Worm (Caenorhabditis elegans) whole organism, midembryonic: ENCODE data around the gene H19J13.2.

Experiments
- T22C8.4 ChIP-seq: fragments of 200-800 bp; sonication (Bioruptor generic); IDR thresholded peaks from 2 replicates; pipeline ENCODE4 v1.3.6; 2022; ENCODE audit warnings: missing genetic modification characterization, missing compliant biosample characterization
- cog-1 ChIP-seq: sonication (generic microtip); optimal IDR thresholded peaks from 2 replicates; lab custom pipeline; 2016; ENCODE audit warnings: missing genetic modification characterization, missing compliant biosample characterization
- flt-1 ChIP-seq: fragments of 200-800 bp; sonication (Bioruptor generic); IDR thresholded peaks from 2 replicates; pipeline ENCODE4 v1.3.6; 2022; ENCODE audit warnings: missing genetic modification characterization, missing compliant biosample characterization
- klf-2 ChIP-seq: fragments of 200-800 bp; sonication (Bioruptor generic); conservative IDR thresholded peaks from 2 replicates; pipeline ENCODE4 v1.3.6; 2022; ENCODE audit warnings: missing genetic modification reagents, missing genetic modification characterization, missing compliant biosample characterization
- med-1 ChIP-seq: sonication (generic microtip); optimal IDR thresholded peaks from 2 replicates; lab custom pipeline; 2017; ENCODE audit warnings: missing genetic modification characterization, mild to moderate bottlenecking, missing compliant biosample characterization, antibody characterized with exemption, missing genetic modification reagents; ENCODE audit not compliant: insufficient read depth
- ref-1 ChIP-seq: fragments of 200-800 bp; sonication (Bioruptor generic); conservative IDR thresholded peaks from 2 replicates; pipeline ENCODE4 v1.3.6; 2022; ENCODE audit warnings: missing genetic modification reagents, missing genetic modification characterization, missing compliant biosample characterization
- tab-1 ChIP-seq: fragments of 200-800 bp; sonication (Bioruptor generic); IDR thresholded peaks from 2 replicates; pipeline ENCODE4 v1.3.6; 2022; ENCODE audit warnings: missing genetic modification characterization, missing compliant biosample characterization
- ztf-23 ChIP-seq: fragments of 200-800 bp; sonication (Bioruptor generic); IDR thresholded peaks from 2 replicates; pipeline ENCODE4 v1.3.6; 2022; ENCODE audit warnings: missing genetic modification reagents, missing genetic modification characterization, missing compliant biosample characterization
- ztf-29 ChIP-seq: fragments of 200-800 bp; sonication (Bioruptor generic); IDR thresholded peaks from 2 replicates; pipeline ENCODE4 v1.3.6; 2022; ENCODE audit warnings: missing genetic modification reagents, missing genetic modification characterization, missing compliant biosample characterization

H19J13.2 gene

DNA sequence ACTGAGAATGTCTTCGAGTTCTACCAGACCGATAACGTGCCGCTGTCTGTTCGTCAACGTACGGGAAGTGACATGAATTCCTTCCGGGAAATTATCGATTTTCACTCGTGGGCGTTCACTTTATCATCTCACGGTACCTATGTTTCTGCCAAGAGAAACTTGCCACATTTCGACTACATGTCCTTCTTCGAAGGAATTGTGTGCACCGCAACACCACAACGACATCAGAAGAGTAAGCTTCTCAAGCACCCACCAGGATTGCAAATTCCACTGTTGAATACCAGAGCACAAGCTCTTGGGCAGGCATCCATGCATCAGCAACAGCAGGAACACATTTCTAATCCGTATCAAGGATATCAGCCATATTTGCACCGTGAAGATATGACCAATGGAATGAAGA lies 10.4 kb upstream of the H19J13.2 start:
- TF ChIP-seq flt-1 (GFP tag; lab: Robert Waterston, UW) = no peak
- TF ChIP-seq cog-1 (tag; lab: Kevin White, UChicago) = no peak
- no peak for TF ChIP-seq ztf-23 (GFP tag; lab: Robert Waterston, UW)
- TF ChIP-seq T22C8.4 (GFP tag; lab: Robert Waterston, UW) = no peak
- TF ChIP-seq klf-2 (GFP tag; lab: Robert Waterston, UW) = no peak
- no peak for TF ChIP-seq ref-1 (GFP tag; lab: Robert Waterston, UW)
- no peak for TF ChIP-seq med-1 (GFP tag; lab: Kevin White, UChicago)
- TF ChIP-seq tab-1 (GFP tag; lab: Robert Waterston, UW) = no peak
- no peak for TF ChIP-seq ztf-29 (GFP tag; lab: Robert Waterston, UW)

DNA sequence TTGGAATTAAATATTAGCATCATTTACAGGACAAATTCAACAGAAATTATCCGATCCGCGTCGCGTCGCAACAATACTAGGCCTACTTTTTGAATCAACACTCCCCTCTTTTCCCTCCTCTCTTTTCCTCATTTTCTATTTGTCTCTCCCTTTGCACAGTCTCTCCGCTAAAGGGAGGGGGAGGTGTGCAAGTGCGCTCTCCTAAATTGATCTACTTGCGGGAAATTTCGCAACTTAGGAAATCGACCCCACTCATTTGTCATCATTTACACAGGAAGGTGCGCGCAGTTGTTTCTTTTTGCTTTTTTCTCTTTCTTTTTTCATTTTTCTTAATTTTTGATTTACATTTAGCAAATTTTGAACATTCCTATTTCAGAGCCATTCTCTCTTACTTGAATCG lies 9.1 kb upstream of the H19J13.2 start, which contains the start of gene C04B4.2:
Gene C04B4.2 (plus strand): TSS at position 371 of the 400 bp plus-strand sequence.
- TF ChIP-seq tab-1 (GFP tag; lab: Robert Waterston, UW) (no peak), cog-1 (tag; lab: Kevin White, UChicago) (no peak), flt-1 (GFP tag; lab: Robert Waterston, UW) (no peak), ref-1 (GFP tag; lab: Robert Waterston, UW) (no peak), klf-2 (GFP tag; lab: Robert Waterston, UW) (0 out of 2 replicates have a peak, but pooled peaks have one; percentile 29)

DNA sequence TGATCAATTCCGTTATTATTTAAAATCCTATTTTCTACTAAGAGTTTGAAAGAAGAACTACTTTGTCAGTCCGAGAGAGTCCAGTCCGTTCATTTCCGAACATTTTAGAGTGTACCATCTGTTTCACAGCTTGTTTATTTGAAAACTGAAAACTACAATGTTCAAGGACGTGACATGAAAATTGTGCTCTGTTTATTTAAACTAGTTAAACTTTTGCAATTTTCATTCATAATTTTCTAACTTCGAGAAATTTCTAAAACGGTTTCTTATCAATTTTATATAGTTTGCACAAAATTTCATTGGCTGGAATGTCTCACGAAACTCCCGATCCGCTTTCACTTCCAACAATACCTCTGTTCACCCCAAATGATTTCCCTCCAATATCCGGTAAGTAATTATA lies 6.7 kb upstream of the H19J13.2 start, which contains the start of gene C04B4.1:
Gene C04B4.1 (plus strand): TSS at position 301 of the 400 bp plus-strand sequence.
- TF ChIP-seq ztf-29 (GFP tag; lab: Robert Waterston, UW) = no peak
- no peak for TF ChIP-seq cog-1 (tag; lab: Kevin White, UChicago)
- TF ChIP-seq ztf-23 (GFP tag; lab: Robert Waterston, UW) = no peak
- no peak for TF ChIP-seq klf-2 (GFP tag; lab: Robert Waterston, UW)
- TF ChIP-seq flt-1 (GFP tag; lab: Robert Waterston, UW) = no peak
- TF ChIP-seq tab-1 (GFP tag; lab: Robert Waterston, UW) = no peak
- no peak for TF ChIP-seq med-1 (GFP tag; lab: Kevin White, UChicago)
- no peak for TF ChIP-seq T22C8.4 (GFP tag; lab: Robert Waterston, UW)
- TF ChIP-seq ref-1 (GFP tag; lab: Robert Waterston, UW) = no peak

DNA sequence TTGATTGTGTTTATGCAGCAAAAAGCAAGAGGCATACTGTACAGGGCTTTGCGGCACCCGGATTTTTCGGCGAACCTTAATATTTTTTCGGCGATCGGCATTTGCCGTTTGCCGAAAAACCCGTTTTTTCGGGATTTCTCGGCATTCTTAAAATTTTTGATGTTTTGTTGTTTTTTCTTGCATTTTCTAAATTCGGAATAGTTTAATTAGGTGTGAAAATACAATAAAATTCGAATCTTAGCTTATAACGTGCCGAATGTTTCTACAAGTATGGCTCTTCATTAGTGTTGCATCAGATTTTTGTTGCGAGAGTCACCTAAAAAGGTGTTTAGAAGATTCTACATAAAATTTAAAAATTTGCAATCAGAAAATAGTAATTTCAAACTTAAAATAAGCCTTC lies 1.8 kb upstream of the H19J13.2 start, which contains the start of gene C04B4.6:
Gene C04B4.6 (minus strand): TSS at position 101 of the 400 bp plus-strand sequence.
- TF ChIP-seq tab-1 (GFP tag; lab: Robert Waterston, UW) = no peak
- no peak for TF ChIP-seq ref-1 (GFP tag; lab: Robert Waterston, UW)
- no peak for TF ChIP-seq ztf-29 (GFP tag; lab: Robert Waterston, UW)
- no peak for TF ChIP-seq ztf-23 (GFP tag; lab: Robert Waterston, UW)
- TF ChIP-seq cog-1 (tag; lab: Kevin White, UChicago) = no peak
- no peak for TF ChIP-seq flt-1 (GFP tag; lab: Robert Waterston, UW)
- no peak for TF ChIP-seq klf-2 (GFP tag; lab: Robert Waterston, UW)
- TF ChIP-seq T22C8.4 (GFP tag; lab: Robert Waterston, UW) = no peak
- no peak for TF ChIP-seq med-1 (GFP tag; lab: Kevin White, UChicago)

DNA sequence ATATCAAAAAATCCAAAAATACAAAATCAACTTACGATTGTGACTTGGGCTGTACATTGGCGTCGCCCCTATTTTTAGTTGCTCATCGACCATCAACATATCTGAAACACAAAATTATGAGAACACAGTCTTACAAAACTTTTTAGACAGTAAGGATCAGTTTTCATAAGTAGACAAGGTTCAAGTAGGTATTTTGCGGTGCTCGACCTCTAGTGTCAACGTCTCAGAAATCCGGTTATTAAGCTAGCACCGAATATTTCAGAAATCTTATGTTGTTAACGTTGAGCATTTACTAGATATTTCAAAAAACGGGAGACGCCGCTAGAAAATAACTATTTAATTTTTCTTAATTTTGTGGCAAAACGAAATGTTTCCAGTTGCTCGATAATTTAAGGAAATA lies 2.9 kb downstream of the H19J13.2 start, which contains the start of gene otpl-8:
Gene otpl-8 (minus strand): TSS at position 101 of the 400 bp plus-strand sequence.
- TF ChIP-seq med-1 (GFP tag; lab: Kevin White, UChicago) = no peak
- TF ChIP-seq flt-1 (GFP tag; lab: Robert Waterston, UW) = no peak
- TF ChIP-seq ztf-29 (GFP tag; lab: Robert Waterston, UW) = no peak
- no peak for TF ChIP-seq klf-2 (GFP tag; lab: Robert Waterston, UW)
- TF ChIP-seq ztf-23 (GFP tag; lab: Robert Waterston, UW) = no peak
- TF ChIP-seq cog-1 (tag; lab: Kevin White, UChicago) = no peak
- TF ChIP-seq tab-1 (GFP tag; lab: Robert Waterston, UW) = no peak
- TF ChIP-seq ref-1 (GFP tag; lab: Robert Waterston, UW) = no peak
- no peak for TF ChIP-seq T22C8.4 (GFP tag; lab: Robert Waterston, UW)

DNA sequence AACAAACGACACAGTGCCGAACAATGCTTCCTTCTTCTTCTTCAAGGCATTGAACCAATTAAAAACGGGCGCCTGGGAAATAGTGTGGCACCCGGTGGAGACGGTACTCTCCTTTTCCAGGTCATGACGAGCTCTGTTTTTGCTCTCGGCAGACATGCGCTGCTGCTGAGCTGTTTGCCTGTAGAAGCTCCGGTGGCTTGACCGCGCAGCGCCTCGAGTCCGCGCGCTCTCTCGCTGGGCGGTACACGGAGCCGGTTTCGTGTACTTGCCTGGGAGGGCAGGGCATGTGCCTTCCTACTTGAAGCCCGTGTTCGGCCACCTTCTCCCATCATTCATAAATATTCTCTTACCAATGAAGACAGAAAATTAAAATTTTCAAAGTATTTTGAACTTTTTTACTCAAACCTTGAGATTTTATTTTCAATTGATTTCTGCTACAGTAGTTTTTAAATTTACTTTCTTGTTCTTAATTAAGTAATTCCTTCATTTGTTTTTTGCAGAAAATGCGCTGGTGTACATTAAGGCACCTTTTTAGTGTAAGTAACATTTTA lies 13.3 kb downstream of the H19J13.2 start, which contains the start of gene E01G6.1:
Gene E01G6.1 (plus strand): TSS at position 501 of the 551 bp plus-strand sequence.
- TF ChIP-seq ztf-29 (GFP tag; lab: Robert Waterston, UW) (peak; percentile 8; the same call in 1 of the 2 replicates), ztf-23 (GFP tag; lab: Robert Waterston, UW) (no peak)

DNA sequence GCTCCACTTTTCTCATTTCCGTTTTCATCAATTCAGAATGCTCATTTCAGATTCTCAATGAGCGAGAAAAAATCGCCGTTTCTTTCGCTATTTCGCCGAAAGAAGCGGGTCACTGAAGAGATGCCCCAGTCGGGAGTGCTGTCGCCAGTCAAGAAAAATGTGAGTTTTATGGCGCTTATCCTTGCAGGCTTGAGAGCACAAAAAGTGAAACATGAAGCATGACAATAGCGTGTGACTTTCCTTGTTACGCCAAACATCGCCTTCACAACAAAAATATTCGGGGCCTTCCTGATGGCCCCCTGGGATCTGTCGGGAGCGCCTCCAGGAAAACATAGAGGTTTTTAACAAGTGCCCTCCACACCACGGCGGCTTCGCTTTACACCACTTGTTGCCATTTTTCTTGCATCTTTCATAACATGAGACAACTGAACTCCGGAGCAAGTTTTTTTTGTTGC lies 17.1 kb downstream of the H19J13.2 start, which contains the start of gene E01G6.2:
Gene E01G6.2 (plus strand): TSS at position 51 of the 455 bp plus-strand sequence.
- TF ChIP-seq tab-1 (GFP tag; lab: Robert Waterston, UW) (no peak), flt-1 (GFP tag; lab: Robert Waterston, UW) (no peak), med-1 (GFP tag; lab: Kevin White, UChicago) (no peak)

DNA sequence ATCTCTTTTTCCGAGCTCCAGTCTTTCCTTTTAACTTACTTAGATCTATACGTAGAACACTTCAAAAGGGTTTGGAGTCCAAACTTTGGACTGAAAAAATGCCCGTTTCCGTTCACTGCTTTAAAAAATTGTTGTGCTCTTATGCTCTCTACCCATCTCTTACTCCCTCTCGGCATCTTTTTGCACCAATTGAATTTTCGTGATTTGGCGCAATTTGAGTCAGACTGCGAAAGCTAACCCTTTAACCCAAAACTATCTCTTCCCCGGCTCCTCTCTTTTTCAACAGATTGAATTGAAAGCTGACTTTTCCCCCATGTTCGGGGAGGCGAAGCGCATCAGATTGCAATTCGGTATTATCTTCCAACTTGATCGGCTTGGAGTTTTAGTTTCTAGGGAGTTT lies 21.6 kb downstream of the H19J13.2 start:
- no peak for TF ChIP-seq med-1 (GFP tag; lab: Kevin White, UChicago)

DNA sequence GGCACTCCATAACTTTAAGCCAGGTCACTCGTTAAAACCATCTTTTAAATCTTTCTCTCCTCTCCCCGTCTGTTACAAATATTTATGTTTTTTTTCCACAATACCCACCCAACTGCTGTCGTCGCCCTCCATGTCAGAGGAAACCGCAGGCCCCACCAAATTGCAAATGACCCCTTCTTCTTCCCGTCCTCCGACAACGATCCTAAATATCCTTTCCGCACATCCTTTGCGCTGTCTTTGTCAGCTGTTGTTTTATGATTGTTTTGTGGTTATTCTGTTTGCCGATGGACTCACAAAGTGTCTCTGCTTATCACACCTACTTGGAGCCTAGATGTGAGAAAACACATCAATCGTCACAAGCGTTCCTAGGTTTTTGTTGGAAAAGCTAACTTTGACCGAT lies 25.6 kb downstream of the H19J13.2 start:
- TF ChIP-seq flt-1 (GFP tag; lab: Robert Waterston, UW) = no peak
- no peak for TF ChIP-seq med-1 (GFP tag; lab: Kevin White, UChicago)
- TF ChIP-seq T22C8.4 (GFP tag; lab: Robert Waterston, UW) = no peak
- TF ChIP-seq ztf-23 (GFP tag; lab: Robert Waterston, UW) = no peak
- TF ChIP-seq ztf-29 (GFP tag; lab: Robert Waterston, UW) = no peak
- no peak for TF ChIP-seq klf-2 (GFP tag; lab: Robert Waterston, UW)
- TF ChIP-seq tab-1 (GFP tag; lab: Robert Waterston, UW) = no peak
- TF ChIP-seq ref-1 (GFP tag; lab: Robert Waterston, UW) = no peak
- no peak for TF ChIP-seq cog-1 (tag; lab: Kevin White, UChicago)
